Fruit fly (Drosophila melanogaster): ENCODE measurements around the gene Ncc69.
A peak's percentile ranks its signal among the peaks of the same experiment; 100 is the strongest.

Ncc69 gene

dm6 chr3L:12351440-12351839 is 39.8 kb downstream of the Ncc69 start, which contains the start of gene CrzR:
Gene CrzR (minus strand): TSS chr3L:12351544.
- TF ChIP-seq CG34422 (GFP tag; IDR thresholded peaks at IDR 0.05) (no peak), CG8089 (GFP tag; optimal IDR thresholded peaks at IDR 0.05) (no peak), CG5180 (GFP tag; optimal IDR thresholded peaks at IDR 0.05) (peak; percentile 97), Dbx (GFP tag; IDR thresholded peaks at IDR 0.05) (0 out of 3 replicates have a peak, but pooled peaks have one; percentile 11), zen2 (GFP tag; IDR thresholded peaks at IDR 0.05; ENCODE audit: partially characterized antibody) (0 out of 3 replicates have a peak, but pooled peaks have one; percentile 31), CG18476 (GFP tag; optimal IDR thresholded peaks at IDR 0.05) (peak; percentile 48), ttk (GFP tag; IDR thresholded peaks at IDR 0.05) (0 out of 2 replicates have a peak, but pooled peaks have one; percentile 8), scrt (GFP tag; optimal IDR thresholded peaks at IDR 0.05) (peak; percentile 54)

dm6 chr3L:12350307-12350706 is 40.9 kb downstream of the Ncc69 start:
- no peak for TF ChIP-seq Poxn (GFP tag; IDR thresholded peaks at IDR 0.05)
- no peak for TF ChIP-seq CG13894 (tag; optimal IDR thresholded peaks at IDR 0.05)
- 0 out of 2 replicates have a peak, but pooled peaks have one; percentile 40 for TF ChIP-seq HLH3B (GFP tag; IDR thresholded peaks at IDR 0.05)
- peak; percentile 21 for TF ChIP-seq CG7786 (GFP tag; optimal IDR thresholded peaks at IDR 0.05)
- no peak for TF ChIP-seq phol (tag; optimal IDR thresholded peaks at IDR 0.05)
- TF ChIP-seq CG2116 (GFP tag; optimal IDR thresholded peaks at IDR 0.05) = no peak
- TF ChIP-seq jumu (GFP tag; optimal IDR thresholded peaks at IDR 0.05) = peak; percentile 28
- TF ChIP-seq hth (optimal IDR thresholded peaks at IDR 0.05) = no peak
- TF ChIP-seq mam (GFP tag; optimal IDR thresholded peaks at IDR 0.05) = peak; percentile 9
- TF ChIP-seq CrebB (tag; optimal IDR thresholded peaks at IDR 0.05) = peak; percentile 26
- TF ChIP-seq chm (GFP tag; IDR thresholded peaks at IDR 0.05) = no peak
- no peak for TF ChIP-seq CG17359 (tag; optimal IDR thresholded peaks at IDR 0.05)
- TF ChIP-seq Bgb (GFP tag; IDR thresholded peaks at IDR 0.05; ENCODE audit: partially characterized antibody) = no peak
- no peak for TF ChIP-seq nerfin-1 (tag; optimal IDR thresholded peaks at IDR 0.05)
- peak; percentile 6; the same call in 1 of the 2 replicates for TF ChIP-seq Rfx (GFP tag; IDR thresholded peaks at IDR 0.05)
- TF ChIP-seq pfk (GFP tag; optimal IDR thresholded peaks at IDR 0.05) = no peak
- TF ChIP-seq CG10366 (GFP tag; IDR thresholded peaks at IDR 0.05) = no peak
- no peak for TF ChIP-seq gce (GFP tag; IDR thresholded peaks at IDR 0.05)
- TF ChIP-seq CG10209 (GFP tag; optimal IDR thresholded peaks at IDR 0.05) = peak; percentile 52
- no peak for TF ChIP-seq CG8089 (GFP tag; optimal IDR thresholded peaks at IDR 0.05)
- no peak for TF ChIP-seq jigr1 (GFP tag; IDR thresholded peaks at IDR 0.05)
- peak; percentile 12 for TF ChIP-seq CG15011 (GFP tag; optimal IDR thresholded peaks at IDR 0.05)
- TF ChIP-seq Mad (GFP tag; optimal IDR thresholded peaks at IDR 0.05) = no peak
- peak; percentile 20 for TF ChIP-seq CoRest (tag; optimal IDR thresholded peaks at IDR 0.05)
- no peak for TF ChIP-seq CG3065 (GFP tag; optimal IDR thresholded peaks at IDR 0.05)
- no peak for TF ChIP-seq al (GFP tag; IDR thresholded peaks at IDR 0.05)
- TF ChIP-seq Meics (GFP tag; optimal IDR thresholded peaks at IDR 0.05) = peak; percentile 46
- no peak for TF ChIP-seq CG8290 (GFP tag; optimal IDR thresholded peaks at IDR 0.05)
- TF ChIP-seq CG8290 (tag; optimal IDR thresholded peaks at IDR 0.05) = peak in 1 of 2 experiments; percentile 85
- TF ChIP-seq CG7963 (GFP tag; IDR thresholded peaks at IDR 0.05; ENCODE audit: partially characterized antibody) = no peak
- no peak for TF ChIP-seq Trl (optimal IDR thresholded peaks at IDR 0.05)
- peak; percentile 64 for TF ChIP-seq Trl (GFP tag; optimal IDR thresholded peaks at IDR 0.05)
- peak; percentile 33 for TF ChIP-seq her (GFP tag; optimal IDR thresholded peaks at IDR 0.05)
- no peak for TF ChIP-seq Atf6 (GFP tag; IDR thresholded peaks at IDR 0.05)
- peak; percentile 34 for TF ChIP-seq crc (GFP tag; optimal IDR thresholded peaks at IDR 0.05)
- no peak for TF ChIP-seq esg (GFP tag; conservative IDR thresholded peaks at IDR 0.05)
- TF ChIP-seq Hmx (GFP tag; optimal IDR thresholded peaks at IDR 0.05) = no peak
- TF ChIP-seq CG8359 (GFP tag; optimal IDR thresholded peaks at IDR 0.05; ENCODE audit: borderline replicate concordance) = no peak
- TF ChIP-seq eyg (GFP tag; optimal IDR thresholded peaks at IDR 0.05) = peak; percentile 27
- TF ChIP-seq CG13424 (tag; optimal IDR thresholded peaks at IDR 0.05) = no peak
- TF ChIP-seq C15 (GFP tag; IDR thresholded peaks at IDR 0.05) = no peak
- no peak for TF ChIP-seq BtbVII (GFP tag; optimal IDR thresholded peaks at IDR 0.05)
- TF ChIP-seq Doc2 (GFP tag; IDR thresholded peaks at IDR 0.05) = no peak
- TF ChIP-seq E2f1 (GFP tag; IDR thresholded peaks at IDR 0.05) = no peak
- peak; percentile 28 for TF ChIP-seq CG5180 (GFP tag; optimal IDR thresholded peaks at IDR 0.05)

Data from whole organism, embryonic.